Worm (Caenorhabditis elegans): ENCODE data around the gene npp-16.

- TF ChIP-seq pag-3 (tag; optimal IDR thresholded peaks at IDR 0.05; ENCODE audit: borderline replicate concordance, insufficient read depth) = no peak
- TF ChIP-seq ztf-11 (tag; optimal IDR thresholded peaks at IDR 0.05) = no peak
- no peak for TF ChIP-seq aha-1 (tag; optimal IDR thresholded peaks at IDR 0.05)
- no peak for TF ChIP-seq snpc-4 (tag; optimal IDR thresholded peaks at IDR 0.05)
- TF ChIP-seq ztf-4 (tag; optimal IDR thresholded peaks at IDR 0.05) = no peak
- no peak for TF ChIP-seq nhr-12 (tag; optimal IDR thresholded peaks at IDR 0.05)
- no peak for TF ChIP-seq pax-3 (tag; optimal IDR thresholded peaks at IDR 0.05)
- TF ChIP-seq ces-1 (GFP tag; optimal IDR thresholded peaks at IDR 0.05) = no peak
- TF ChIP-seq nhr-28 (tag; optimal IDR thresholded peaks at IDR 0.05) = no peak
- no peak for TF ChIP-seq nhr-90 (tag; optimal IDR thresholded peaks at IDR 0.05; ENCODE audit: poor library complexity)
- no peak for TF ChIP-seq nhr-85 (tag)
- TF ChIP-seq efl-3 (GFP tag; optimal IDR thresholded peaks at IDR 0.05) = no peak
- no peak for TF ChIP-seq hlh-4 (tag; optimal IDR thresholded peaks at IDR 0.05)
These were observed 7.1 kb upstream of the npp-16 start, which contains the start of gene fbxb-24 for ce11 chrIII:11908660-11909059.

Measured in whole organism, L1 larva.